Worm (Caenorhabditis elegans): ENCODE data around the gene nlp-81.

The nlp-81 gene

DNA sequence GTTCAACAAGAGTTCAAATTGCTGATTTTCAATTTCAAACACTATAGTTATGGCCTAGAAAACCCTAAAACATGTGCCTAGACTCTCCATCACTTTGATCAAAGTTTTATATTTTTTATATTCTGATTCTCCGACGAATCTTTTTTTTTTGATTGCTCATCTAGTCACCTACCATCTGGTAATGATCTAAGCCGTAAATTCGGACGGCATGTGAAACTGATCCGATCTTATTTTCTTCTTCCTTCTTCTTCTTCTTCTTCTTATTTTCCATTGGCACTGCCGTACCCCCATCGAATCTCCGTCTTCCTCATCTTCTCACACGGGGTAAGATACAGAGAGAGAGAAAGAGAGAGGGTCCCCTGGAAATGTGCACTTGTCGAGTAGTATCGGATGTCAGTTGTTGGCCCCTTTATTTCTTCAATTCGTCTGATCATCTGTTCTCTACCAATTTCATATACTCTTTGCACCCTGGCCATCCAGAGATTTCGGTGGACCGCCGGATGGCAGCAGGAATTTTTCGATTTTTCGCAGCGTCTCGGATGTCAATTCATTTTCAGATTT lies 7.2 kb downstream of the nlp-81 start:
- TF ChIP-seq klf-2 (GFP tag; conservative IDR thresholded peaks at IDR 0.05) (no peak), cog-1 (tag; optimal IDR thresholded peaks at IDR 0.05) (no peak), ztf-29 (GFP tag; IDR thresholded peaks at IDR 0.05) (no peak), med-1 (GFP tag; optimal IDR thresholded peaks at IDR 0.05; ENCODE audit: insufficient read depth) (no peak), flt-1 (GFP tag; IDR thresholded peaks at IDR 0.05) (no peak), ref-1 (GFP tag; conservative IDR thresholded peaks at IDR 0.05) (no peak), ztf-23 (GFP tag; IDR thresholded peaks at IDR 0.05) (no peak), T22C8.4 (GFP tag; IDR thresholded peaks at IDR 0.05) (no peak)

DNA sequence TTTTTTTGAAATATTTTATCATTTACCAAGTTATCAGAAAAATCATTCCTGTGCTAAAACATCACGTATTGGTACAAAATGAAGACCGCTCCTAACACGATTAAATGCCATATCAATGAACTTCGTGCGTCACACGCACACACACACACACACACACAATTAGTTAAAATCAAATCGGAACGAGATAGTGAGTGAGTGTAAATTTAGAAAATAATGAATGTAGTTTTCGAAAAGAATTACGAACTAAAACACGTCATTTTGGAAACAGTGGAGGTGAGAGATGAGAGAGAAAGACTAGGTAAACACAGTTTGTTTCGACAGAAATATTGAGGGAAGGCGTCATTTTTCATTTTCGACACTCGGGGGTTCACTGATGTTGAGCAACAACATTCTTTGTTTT lies 9.0 kb downstream of the nlp-81 start:
- TF ChIP-seq T22C8.4 (GFP tag; IDR thresholded peaks at IDR 0.05) = no peak
- TF ChIP-seq flt-1 (GFP tag; IDR thresholded peaks at IDR 0.05) = no peak
- TF ChIP-seq tab-1 (GFP tag; IDR thresholded peaks at IDR 0.05) = no peak
- no peak for TF ChIP-seq klf-2 (GFP tag; conservative IDR thresholded peaks at IDR 0.05)
- no peak for TF ChIP-seq med-1 (GFP tag; optimal IDR thresholded peaks at IDR 0.05; ENCODE audit: insufficient read depth)
- TF ChIP-seq ztf-29 (GFP tag; IDR thresholded peaks at IDR 0.05) = no peak
- TF ChIP-seq cog-1 (tag; optimal IDR thresholded peaks at IDR 0.05) = no peak

DNA sequence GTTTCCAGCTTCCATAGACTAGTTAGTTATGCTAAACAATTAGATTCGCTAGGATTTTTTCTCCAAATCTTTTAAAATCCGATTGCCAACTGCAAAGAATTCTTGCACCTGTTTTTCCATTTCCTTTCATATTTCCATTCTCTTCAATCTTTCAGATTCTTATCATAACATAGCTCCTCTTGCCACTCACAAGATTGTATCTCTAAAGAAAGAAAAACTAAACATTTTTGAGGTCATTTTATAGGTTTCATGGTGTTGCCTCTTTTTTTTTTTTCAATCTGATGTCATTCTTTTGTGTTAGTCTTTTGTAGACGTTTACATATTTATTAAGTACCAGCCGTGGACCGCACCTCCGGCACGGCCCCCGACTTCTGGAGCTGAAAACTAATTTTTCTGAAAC lies 10.6 kb downstream of the nlp-81 start:
- TF ChIP-seq med-1 (GFP tag; optimal IDR thresholded peaks at IDR 0.05; ENCODE audit: insufficient read depth) = no peak
- TF ChIP-seq ztf-29 (GFP tag; IDR thresholded peaks at IDR 0.05) = no peak
- no peak for TF ChIP-seq ztf-23 (GFP tag; IDR thresholded peaks at IDR 0.05)
- TF ChIP-seq ref-1 (GFP tag; conservative IDR thresholded peaks at IDR 0.05) = no peak
- TF ChIP-seq T22C8.4 (GFP tag; IDR thresholded peaks at IDR 0.05) = no peak
- TF ChIP-seq klf-2 (GFP tag; conservative IDR thresholded peaks at IDR 0.05) = no peak
- no peak for TF ChIP-seq flt-1 (GFP tag; IDR thresholded peaks at IDR 0.05)
- TF ChIP-seq tab-1 (GFP tag; IDR thresholded peaks at IDR 0.05) = no peak
- no peak for TF ChIP-seq cog-1 (tag; optimal IDR thresholded peaks at IDR 0.05)

DNA sequence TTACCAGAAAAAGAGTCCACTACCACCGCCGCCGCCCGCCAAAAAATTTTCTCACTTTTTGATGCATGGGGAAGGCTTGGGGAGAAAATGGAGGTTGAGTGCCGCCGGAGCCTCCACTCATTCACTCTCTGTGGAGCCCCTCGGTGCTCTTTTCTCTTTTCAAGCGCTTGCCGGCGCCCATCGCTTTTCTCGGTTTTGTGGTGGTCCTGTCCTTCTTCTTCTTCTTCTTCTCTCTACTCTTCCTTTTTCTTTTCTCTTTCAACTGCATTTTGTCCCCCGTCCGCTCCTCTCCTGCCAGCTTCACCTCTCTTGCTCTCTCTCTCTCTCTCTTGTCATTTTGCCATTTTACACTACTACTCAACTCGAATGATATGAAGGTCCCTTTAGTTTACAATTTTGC lies 12.4 kb downstream of the nlp-81 start:
- no peak for TF ChIP-seq tab-1 (GFP tag; IDR thresholded peaks at IDR 0.05)
- TF ChIP-seq ref-1 (GFP tag; conservative IDR thresholded peaks at IDR 0.05) = no peak
- TF ChIP-seq T22C8.4 (GFP tag; IDR thresholded peaks at IDR 0.05) = no peak
- no peak for TF ChIP-seq ztf-29 (GFP tag; IDR thresholded peaks at IDR 0.05)
- no peak for TF ChIP-seq flt-1 (GFP tag; IDR thresholded peaks at IDR 0.05)
- TF ChIP-seq cog-1 (tag; optimal IDR thresholded peaks at IDR 0.05) = no peak
- TF ChIP-seq ztf-23 (GFP tag; IDR thresholded peaks at IDR 0.05) = no peak
- no peak for TF ChIP-seq klf-2 (GFP tag; conservative IDR thresholded peaks at IDR 0.05)
- TF ChIP-seq med-1 (GFP tag; optimal IDR thresholded peaks at IDR 0.05; ENCODE audit: insufficient read depth) = no peak

DNA sequence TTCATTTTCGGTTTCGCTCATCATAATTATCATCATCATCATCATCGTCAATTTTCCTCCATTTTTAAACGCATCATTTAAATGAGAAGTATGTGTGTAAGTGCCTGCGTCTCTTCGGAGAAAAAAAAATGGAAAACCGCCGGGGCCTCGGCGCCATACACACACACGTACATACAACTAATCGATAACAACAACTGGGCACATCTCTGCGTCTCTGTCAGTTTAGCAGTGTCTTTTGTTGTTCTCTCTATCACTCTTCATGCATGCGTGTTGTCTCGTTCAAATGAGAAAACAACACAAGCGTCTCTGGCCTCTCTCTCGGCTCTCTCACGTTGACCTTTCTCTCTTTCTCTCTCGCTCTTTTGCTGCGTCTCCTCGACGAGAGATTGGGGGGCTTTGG lies 15.1 kb downstream of the nlp-81 start:
- TF ChIP-seq ztf-23 (GFP tag; IDR thresholded peaks at IDR 0.05) (no peak), med-1 (GFP tag; optimal IDR thresholded peaks at IDR 0.05; ENCODE audit: insufficient read depth) (no peak), ztf-29 (GFP tag; IDR thresholded peaks at IDR 0.05) (no peak), T22C8.4 (GFP tag; IDR thresholded peaks at IDR 0.05) (peak; percentile 96), tab-1 (GFP tag; IDR thresholded peaks at IDR 0.05) (no peak), flt-1 (GFP tag; IDR thresholded peaks at IDR 0.05) (no peak), klf-2 (GFP tag; conservative IDR thresholded peaks at IDR 0.05) (no peak), cog-1 (tag; optimal IDR thresholded peaks at IDR 0.05) (peak; percentile 62)

DNA sequence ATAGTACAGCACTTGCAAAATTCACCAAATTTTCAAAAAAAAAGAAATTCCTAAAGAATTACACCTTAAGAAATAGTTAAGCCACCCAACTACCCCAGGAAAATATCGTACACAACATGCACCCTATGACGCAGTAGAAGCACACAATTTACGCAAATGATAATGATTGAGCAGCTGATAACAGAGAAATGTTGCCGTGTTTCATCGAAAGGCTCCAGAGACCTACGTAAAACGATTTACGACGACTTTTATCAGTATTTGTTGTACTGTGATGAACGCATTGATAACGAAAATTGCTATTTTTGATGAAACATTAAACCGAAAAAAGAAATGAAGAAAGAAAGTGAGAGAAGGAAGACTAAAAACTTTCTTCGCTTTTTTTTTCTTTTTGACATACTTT lies 17.7 kb downstream of the nlp-81 start:
- no peak for TF ChIP-seq ztf-29 (GFP tag; IDR thresholded peaks at IDR 0.05)
- TF ChIP-seq ref-1 (GFP tag; conservative IDR thresholded peaks at IDR 0.05) = no peak
- TF ChIP-seq tab-1 (GFP tag; IDR thresholded peaks at IDR 0.05) = no peak
- no peak for TF ChIP-seq T22C8.4 (GFP tag; IDR thresholded peaks at IDR 0.05)
- TF ChIP-seq cog-1 (tag; optimal IDR thresholded peaks at IDR 0.05) = no peak
- TF ChIP-seq klf-2 (GFP tag; conservative IDR thresholded peaks at IDR 0.05) = no peak
- TF ChIP-seq ztf-23 (GFP tag; IDR thresholded peaks at IDR 0.05) = no peak
- no peak for TF ChIP-seq med-1 (GFP tag; optimal IDR thresholded peaks at IDR 0.05; ENCODE audit: insufficient read depth)
- no peak for TF ChIP-seq flt-1 (GFP tag; IDR thresholded peaks at IDR 0.05)

DNA sequence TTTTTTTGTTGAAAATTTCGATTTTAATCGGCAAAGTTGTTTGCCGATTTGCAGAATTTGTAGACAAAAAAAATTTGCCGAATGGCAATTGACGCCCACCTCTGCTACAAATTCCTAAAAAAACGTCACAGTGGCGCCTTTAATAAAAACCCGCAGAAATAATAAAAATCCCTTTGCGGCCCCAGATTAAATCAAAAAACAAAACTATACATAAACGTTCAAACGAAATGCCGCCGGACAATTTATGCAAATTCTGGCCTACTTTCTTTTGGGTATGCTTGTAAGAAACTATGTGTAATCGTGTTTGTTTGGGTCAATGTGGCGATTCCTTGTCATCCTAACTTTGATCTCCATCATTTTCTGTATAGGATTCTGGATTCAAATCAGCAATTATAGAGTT lies 24.9 kb downstream of the nlp-81 start, which contains the start of gene T23E1.1:
Gene T23E1.1, plus strand, starts transcription at position 301 of the 400 bp plus-strand sequence.
- TF ChIP-seq ztf-23 (GFP tag; IDR thresholded peaks at IDR 0.05) (no peak), cog-1 (tag; optimal IDR thresholded peaks at IDR 0.05) (no peak), ztf-29 (GFP tag; IDR thresholded peaks at IDR 0.05) (no peak), med-1 (GFP tag; optimal IDR thresholded peaks at IDR 0.05; ENCODE audit: insufficient read depth) (no peak), flt-1 (GFP tag; IDR thresholded peaks at IDR 0.05) (no peak), ref-1 (GFP tag; conservative IDR thresholded peaks at IDR 0.05) (no peak), tab-1 (GFP tag; IDR thresholded peaks at IDR 0.05) (no peak), klf-2 (GFP tag; conservative IDR thresholded peaks at IDR 0.05) (no peak), T22C8.4 (GFP tag; IDR thresholded peaks at IDR 0.05) (no peak)

DNA sequence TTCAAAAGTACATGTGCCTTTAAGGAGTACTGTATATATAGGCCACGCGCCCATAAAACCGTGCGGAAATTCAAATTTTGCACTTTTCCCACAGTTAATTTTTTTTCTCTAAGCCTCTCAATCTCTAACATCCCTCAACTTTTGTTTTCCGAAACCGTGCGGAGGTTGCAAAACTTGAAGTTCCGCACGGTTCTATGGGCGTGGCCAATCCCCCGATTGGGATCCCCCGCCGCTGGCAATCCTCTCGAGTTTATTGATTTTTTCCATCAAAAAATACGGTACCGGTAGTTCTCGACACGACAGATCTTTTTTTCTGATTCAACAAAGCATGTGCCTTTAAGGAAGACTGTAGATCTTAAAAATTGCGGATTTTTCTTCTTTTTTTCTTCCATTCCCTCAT lies 30.3 kb downstream of the nlp-81 start, which contains the start of gene T23E1.3:
Gene T23E1.3, plus strand, starts transcription at position 301 of the 400 bp plus-strand sequence.
- TF ChIP-seq T22C8.4 (GFP tag; IDR thresholded peaks at IDR 0.05) (no peak), ztf-29 (GFP tag; IDR thresholded peaks at IDR 0.05) (no peak), ztf-23 (GFP tag; IDR thresholded peaks at IDR 0.05) (no peak), cog-1 (tag; optimal IDR thresholded peaks at IDR 0.05) (no peak), med-1 (GFP tag; optimal IDR thresholded peaks at IDR 0.05; ENCODE audit: insufficient read depth) (no peak), klf-2 (GFP tag; conservative IDR thresholded peaks at IDR 0.05) (no peak), tab-1 (GFP tag; IDR thresholded peaks at IDR 0.05) (no peak), flt-1 (GFP tag; IDR thresholded peaks at IDR 0.05) (no peak), ref-1 (GFP tag; conservative IDR thresholded peaks at IDR 0.05) (no peak)

DNA sequence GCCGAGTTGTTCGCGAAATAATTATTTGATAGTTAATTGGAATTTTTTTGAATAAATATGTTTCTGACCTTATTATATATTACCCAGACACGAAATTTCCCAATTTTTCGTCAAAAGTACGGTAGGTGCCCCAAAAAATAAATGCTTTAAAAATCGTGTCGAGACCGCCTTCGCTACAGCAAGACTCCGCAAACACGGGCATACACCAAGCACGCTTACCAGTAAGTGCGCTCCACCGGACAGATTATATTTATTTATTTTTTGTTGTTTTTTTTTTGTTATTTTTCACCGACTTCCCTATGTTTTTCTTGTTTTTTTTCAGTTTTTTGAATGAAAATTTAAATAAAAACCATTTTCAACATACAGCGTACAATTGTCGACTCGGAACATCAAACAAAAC lies 39.4 kb downstream of the nlp-81 start:
- TF ChIP-seq med-1 (GFP tag; optimal IDR thresholded peaks at IDR 0.05; ENCODE audit: insufficient read depth) (no peak), ref-1 (GFP tag; conservative IDR thresholded peaks at IDR 0.05) (no peak), ztf-29 (GFP tag; IDR thresholded peaks at IDR 0.05) (no peak), ztf-23 (GFP tag; IDR thresholded peaks at IDR 0.05) (no peak), klf-2 (GFP tag; conservative IDR thresholded peaks at IDR 0.05) (no peak), cog-1 (tag; optimal IDR thresholded peaks at IDR 0.05) (no peak)

DNA sequence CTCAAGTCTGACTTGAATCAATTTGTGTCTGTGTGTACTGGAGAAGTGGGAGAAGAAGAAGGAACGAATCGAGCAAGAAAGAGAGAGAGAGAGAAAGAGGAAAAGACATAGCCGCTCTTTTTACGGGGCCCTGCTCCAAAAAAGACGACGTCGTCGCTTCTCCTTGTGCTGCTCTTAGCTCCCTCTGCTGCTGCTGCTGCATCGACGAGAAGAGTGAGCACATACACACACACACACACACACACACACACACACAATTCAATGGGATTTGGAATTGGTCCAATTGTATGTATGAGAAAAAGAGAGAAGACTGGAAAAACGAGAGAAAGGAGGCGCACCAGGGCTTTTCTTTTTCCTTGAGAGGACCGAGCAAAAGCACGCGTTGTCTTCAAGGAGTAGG lies 40.9 kb downstream of the nlp-81 start:
- TF ChIP-seq ref-1 (GFP tag; conservative IDR thresholded peaks at IDR 0.05) = no peak
- TF ChIP-seq flt-1 (GFP tag; IDR thresholded peaks at IDR 0.05) = 0 out of 2 replicates have a peak, but pooled peaks have one; percentile 24
- no peak for TF ChIP-seq med-1 (GFP tag; optimal IDR thresholded peaks at IDR 0.05; ENCODE audit: insufficient read depth)
- no peak for TF ChIP-seq ztf-23 (GFP tag; IDR thresholded peaks at IDR 0.05)
- TF ChIP-seq T22C8.4 (GFP tag; IDR thresholded peaks at IDR 0.05) = no peak
- no peak for TF ChIP-seq klf-2 (GFP tag; conservative IDR thresholded peaks at IDR 0.05)
